Worm (Caenorhabditis elegans) whole organism, late embryonic: Measurements from ENCODE around the gene Y45F3A.1.

Source experiments
- C08G9.2 ChIP-seq: sonication (generic microtip); optimal IDR thresholded peaks from 2 replicates; lab custom pipeline; 2016; ENCODE audit warnings: mild to moderate bottlenecking, missing genetic modification characterization, moderate library complexity, missing compliant biosample characterization
- ama-1 ChIP-seq: fragments of 150-350 bp; optimal IDR thresholded peaks from 2 replicates; lab custom pipeline; 2014
- ceh-19 ChIP-seq: fragments of 200-800 bp; sonication (Bioruptor generic); optimal IDR thresholded peaks from 2 replicates; lab custom pipeline; 2018; ENCODE audit warnings: mild to moderate bottlenecking, missing genetic modification characterization, missing compliant biosample characterization
- ceh-45 ChIP-seq: fragments of 200-800 bp; sonication (Bioruptor generic); IDR thresholded peaks from 2 replicates; pipeline ENCODE4 v1.3.6; 2022; ENCODE audit warnings: missing genetic modification reagents, missing genetic modification characterization, missing compliant biosample characterization
- dmd-4 ChIP-seq: sonication (generic microtip); optimal IDR thresholded peaks from 2 replicates; lab custom pipeline; 2016; ENCODE audit warnings: borderline replicate concordance, missing genetic modification characterization, missing compliant biosample characterization
- fkh-10 ChIP-seq: fragments of 150-350 bp; optimal IDR thresholded peaks from 2 replicates; lab custom pipeline; 2014; ENCODE audit warnings: missing biosample characterization, missing genetic modification reagents, missing genetic modification characterization
- hlh-15 ChIP-seq: sonication (generic microtip); optimal IDR thresholded peaks from 2 replicates; lab custom pipeline; 2016; ENCODE audit warnings: missing genetic modification characterization, missing compliant biosample characterization
- hlh-6 ChIP-seq: sonication (generic microtip); optimal IDR thresholded peaks from 2 replicates; lab custom pipeline; 2016; ENCODE audit warnings: missing genotype, missing genetic modification characterization, missing compliant biosample characterization
- pha-2 ChIP-seq: sonication (generic microtip); optimal IDR thresholded peaks from 2 replicates; lab custom pipeline; 2017; ENCODE audit warnings: mild to moderate bottlenecking, missing genetic modification characterization, missing compliant biosample characterization
- unc-55 ChIP-seq: sonication (generic microtip); optimal IDR thresholded peaks from 2 replicates; lab custom pipeline; 2017; ENCODE audit warnings: missing biosample characterization, missing genetic modification reagents, missing genetic modification characterization
- unc-86 ChIP-seq: sonication (generic microtip); optimal IDR thresholded peaks from 2 replicates; lab custom pipeline; 2016; ENCODE audit warnings: missing genetic modification characterization, missing compliant biosample characterization

DNA sequence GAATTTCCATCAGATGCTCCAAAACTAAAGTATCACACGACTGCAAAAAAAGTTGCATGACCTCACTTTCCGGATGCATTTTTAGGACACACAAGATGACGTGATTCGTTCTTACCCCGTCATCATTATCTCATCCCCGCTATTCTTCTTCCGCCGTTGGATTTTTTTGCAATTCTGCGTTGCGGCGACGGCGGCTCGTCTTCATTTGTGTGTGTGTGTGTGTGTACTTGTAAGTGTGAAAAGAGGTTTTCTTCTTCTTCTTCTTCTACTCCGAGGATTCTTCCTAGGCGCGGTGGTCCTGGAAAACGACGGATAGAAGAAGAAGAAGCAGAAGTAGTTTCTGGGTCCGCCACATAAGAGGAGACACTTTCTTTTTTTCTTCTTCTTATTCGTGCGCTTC is 46.0 kb downstream of the Y45F3A.1 start:
- TF ChIP-seq ama-1 (lab: Kevin White, UChicago): no peak
- TF ChIP-seq C08G9.2 (tag; lab: Kevin White, UChicago): no peak
- no peak for TF ChIP-seq ceh-19 (GFP tag; lab: Kevin White, UChicago)
- TF ChIP-seq ceh-45 (GFP tag; lab: Robert Waterston, UW): no peak
- no peak for TF ChIP-seq unc-86 (tag; lab: Kevin White, UChicago)
- TF ChIP-seq hlh-6 (tag; lab: Kevin White, UChicago): no peak
- TF ChIP-seq dmd-4: no peak
- TF ChIP-seq pha-2: no peak
- TF ChIP-seq unc-55: no peak
- no peak for TF ChIP-seq hlh-15 (tag; lab: Kevin White, UChicago)
- no peak for TF ChIP-seq fkh-10 (GFP tag; lab: Kevin White, UChicago)
